Fruit fly (Drosophila melanogaster) whole organism, adult: ENCODE results near the gene CG14995.

Experiments used
- CG11617 ChIP-seq: fragments of 200-800 bp; sonication (Bioruptor generic); optimal IDR thresholded peaks from 2 replicates; lab custom pipeline; 2017; ENCODE audit warnings: mild to moderate bottlenecking, missing biosample characterization, missing genetic modification reagents, missing genetic modification characterization
- CG1620 ChIP-seq: fragments of 200-800 bp; sonication (Bioruptor generic); optimal IDR thresholded peaks from 2 replicates; lab custom pipeline; 2016; ENCODE audit warnings: missing biosample characterization, missing genetic modification characterization
- CG33017 ChIP-seq: fragments of 200-800 bp; sonication (Bioruptor generic); optimal IDR thresholded peaks from 2 replicates; lab custom pipeline; 2018; ENCODE audit warnings: missing biosample characterization, mild to moderate bottlenecking, missing genetic modification characterization, moderate library complexity
- Mnt ChIP-seq: fragments of 200-800 bp; sonication (Bioruptor generic); optimal IDR thresholded peaks from 2 replicates; lab custom pipeline; 2016; ENCODE audit warnings: missing biosample characterization, mild to moderate bottlenecking, missing genetic modification characterization
- cic ChIP-seq: fragments of 200-800 bp; sonication (Bioruptor generic); optimal IDR thresholded peaks from 2 replicates; lab custom pipeline; 2017; ENCODE audit warnings: missing biosample characterization, mild to moderate bottlenecking, missing genetic modification characterization, moderate library complexity
- kay ChIP-seq: fragments of 200-800 bp; sonication (Bioruptor generic); peaks from one replicate; lab custom pipeline; 2016; ENCODE audit warnings: missing biosample characterization, missing genetic modification characterization, borderline replicate concordance

DNA sequence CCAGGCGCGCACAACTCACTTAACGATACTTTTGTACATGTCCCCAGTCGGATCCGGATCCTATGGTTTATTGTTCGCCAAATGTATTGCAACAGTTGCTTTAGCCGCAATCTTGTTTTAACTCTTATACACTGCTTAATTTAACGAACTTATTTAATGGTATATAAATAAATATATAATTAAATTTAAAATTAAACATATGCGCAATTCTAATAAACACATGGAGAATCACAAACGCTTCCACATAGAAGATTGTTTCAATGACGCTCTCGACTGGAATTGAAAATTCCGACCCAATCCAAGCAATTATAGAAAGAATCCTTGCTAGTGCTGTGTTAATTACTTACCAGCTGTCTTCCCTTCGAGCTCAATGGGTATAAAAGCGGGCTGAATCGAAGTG lies 38.1 kb upstream of the CG14995 start, which contains the start of gene Akh:
- TF ChIP-seq cic: no peak
- TF ChIP-seq CG33017: no peak
- TF ChIP-seq Mnt: no peak
- no peak for TF ChIP-seq CG1620 (GFP tag; lab: Kevin White, UChicago)
- no peak for TF ChIP-seq kay (GFP tag; lab: Kevin White, UChicago)
- TF ChIP-seq CG11617: no peak
